Worm (Caenorhabditis elegans): Measurements from ENCODE around the gene nspg-1.
A peak's percentile ranks its signal among the peaks of the same experiment; 100 is the strongest.

nspg-1 gene

DNA sequence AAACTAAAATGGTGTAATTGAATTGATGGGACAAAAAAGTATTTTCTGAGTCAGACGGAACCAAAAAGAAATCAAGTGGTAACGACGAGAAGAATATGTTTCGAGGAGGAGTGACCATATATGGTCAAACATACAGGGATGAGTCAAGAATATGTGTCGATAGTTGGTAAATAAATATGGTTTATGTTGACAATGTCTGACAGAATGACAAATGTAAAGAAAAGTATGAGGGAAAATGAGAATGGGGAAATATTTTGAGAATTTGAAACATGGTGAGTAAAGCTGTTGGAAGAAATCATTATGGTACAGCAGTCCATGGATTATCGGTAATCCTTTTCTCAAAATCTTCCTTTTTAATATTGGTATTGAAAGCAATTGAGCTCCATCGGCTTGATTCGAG lies at the start of gene nspg-1:
Gene nspg-1, minus strand, starts transcription at position 101 of the 400 bp plus-strand sequence.
- TF ChIP-seq W03F9.2 (tag; optimal IDR thresholded peaks at IDR 0.05) (no peak), dao-5 (tag; optimal IDR thresholded peaks at IDR 0.05) (no peak), him-1 (tag; optimal IDR thresholded peaks at IDR 0.05) (no peak)

ce11 chrV:12909544-12910157 lies 41.8 kb upstream of the nspg-1 start, which contains the start of gene nid-1:
Gene nid-1, plus strand, starts transcription at chrV:12910107.
- TF ChIP-seq W03F9.2 (tag; optimal IDR thresholded peaks at IDR 0.05) (peak; percentile 40), him-1 (tag; optimal IDR thresholded peaks at IDR 0.05) (no peak), dao-5 (tag; optimal IDR thresholded peaks at IDR 0.05) (no peak)

DNA sequence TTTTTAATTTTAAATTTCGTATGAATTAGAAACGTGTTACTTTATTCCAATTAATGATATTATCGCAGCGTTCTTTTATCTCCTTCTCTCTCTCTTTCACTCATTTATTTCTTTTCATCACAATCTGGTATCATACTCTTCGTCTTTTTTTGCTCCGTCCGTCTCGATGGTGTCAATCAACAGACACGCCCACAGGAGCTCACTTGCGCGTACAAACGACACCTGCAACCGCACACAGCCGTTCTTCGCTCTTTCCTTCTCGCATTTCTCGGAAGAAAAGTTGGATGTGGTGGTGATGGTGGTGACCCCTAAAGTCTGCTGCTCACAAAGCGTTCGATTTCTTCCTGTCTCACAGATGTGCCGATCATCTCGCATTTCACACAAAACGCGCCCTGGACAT lies 40.7 kb upstream of the nspg-1 start:
- TF ChIP-seq W03F9.2 (tag; optimal IDR thresholded peaks at IDR 0.05) = no peak
- TF ChIP-seq him-1 (tag; optimal IDR thresholded peaks at IDR 0.05) = no peak
- TF ChIP-seq dao-5 (tag; optimal IDR thresholded peaks at IDR 0.05) = no peak

DNA sequence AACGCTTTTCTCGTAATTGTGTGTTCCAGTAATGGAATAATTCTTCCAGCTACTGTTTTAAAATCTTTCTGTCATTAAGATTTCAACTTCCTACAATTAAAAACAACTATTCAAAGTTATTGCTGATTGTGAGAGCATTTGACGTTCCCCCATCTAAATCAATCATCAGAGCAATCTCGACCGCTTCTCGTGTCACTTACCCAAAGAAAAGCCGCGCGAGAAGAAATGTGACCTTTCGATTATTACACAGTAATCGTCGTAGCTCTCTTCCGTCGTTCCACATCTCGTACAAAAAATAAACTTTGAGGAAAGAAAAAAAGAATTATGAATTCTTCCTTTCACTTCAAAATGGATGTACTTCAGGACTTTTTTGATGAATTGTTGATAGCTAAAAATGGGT lies 39.5 kb upstream of the nspg-1 start:
- TF ChIP-seq dao-5 (tag; optimal IDR thresholded peaks at IDR 0.05) (no peak), him-1 (tag; optimal IDR thresholded peaks at IDR 0.05) (no peak), W03F9.2 (tag; optimal IDR thresholded peaks at IDR 0.05) (no peak)

DNA sequence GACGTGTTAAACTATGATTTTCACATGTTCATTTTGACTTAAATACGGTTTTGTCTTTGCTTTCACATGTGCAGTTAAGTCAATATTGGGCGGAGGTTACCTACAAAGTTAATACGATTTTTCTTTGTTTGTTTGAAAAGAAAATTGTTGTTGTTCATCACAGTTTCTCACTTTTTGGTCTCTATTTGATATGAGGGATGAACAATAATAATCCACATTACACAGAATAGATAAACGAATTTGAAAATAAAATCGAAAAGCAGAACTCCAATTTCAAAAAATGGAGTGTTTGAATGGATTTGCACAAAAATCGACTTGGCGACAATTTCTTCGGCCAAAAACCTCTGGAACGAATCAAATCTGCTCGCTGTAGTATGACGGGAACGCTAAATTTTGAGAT lies 38.8 kb upstream of the nspg-1 start, which contains the start of gene ttr-29:
Gene ttr-29, minus strand, starts transcription at position 101 of the 400 bp plus-strand sequence.
- TF ChIP-seq W03F9.2 (tag; optimal IDR thresholded peaks at IDR 0.05) (no peak), dao-5 (tag; optimal IDR thresholded peaks at IDR 0.05) (no peak), him-1 (tag; optimal IDR thresholded peaks at IDR 0.05) (no peak)

DNA sequence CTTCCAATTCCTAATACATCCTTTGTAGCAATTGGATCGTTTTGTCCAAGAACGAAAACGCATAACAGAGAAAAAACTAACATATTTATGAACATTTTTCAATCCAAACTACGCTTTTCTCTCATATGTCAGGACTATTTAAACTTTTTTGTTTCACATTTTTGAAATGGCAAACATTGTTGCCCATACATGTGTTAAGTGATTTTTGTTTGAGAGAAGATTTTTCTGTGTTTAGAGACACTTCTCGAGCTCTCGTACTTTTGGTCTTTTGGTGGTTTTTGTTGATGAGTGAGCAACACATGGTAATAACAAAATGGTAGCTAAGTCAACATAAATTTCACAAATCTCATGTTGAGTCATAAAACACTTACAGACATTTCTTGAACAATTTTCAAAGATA lies 37.2 kb upstream of the nspg-1 start, which contains the start of gene ttr-28:
Gene ttr-28, minus strand, starts transcription at position 101 of the 400 bp plus-strand sequence.
- TF ChIP-seq him-1 (tag; optimal IDR thresholded peaks at IDR 0.05) (no peak), W03F9.2 (tag; optimal IDR thresholded peaks at IDR 0.05) (no peak), dao-5 (tag; optimal IDR thresholded peaks at IDR 0.05) (no peak)

ce11 chrV:12904054-12904453 lies 36.2 kb upstream of the nspg-1 start, which contains the start of gene ttr-27:
Gene ttr-27, minus strand, starts transcription at chrV:12904098.
- TF ChIP-seq him-1 (tag; optimal IDR thresholded peaks at IDR 0.05) (no peak), dao-5 (tag; optimal IDR thresholded peaks at IDR 0.05) (no peak), W03F9.2 (tag; optimal IDR thresholded peaks at IDR 0.05) (no peak)

- no peak for TF ChIP-seq dao-5 (tag; optimal IDR thresholded peaks at IDR 0.05)
- TF ChIP-seq him-1 (tag; optimal IDR thresholded peaks at IDR 0.05) = no peak
- TF ChIP-seq W03F9.2 (tag; optimal IDR thresholded peaks at IDR 0.05) = no peak
Observed at ce11 chrV:12901301-12901700, 33.4 kb upstream of the nspg-1 start.

- TF ChIP-seq W03F9.2 (tag; optimal IDR thresholded peaks at IDR 0.05) = no peak
- TF ChIP-seq him-1 (tag; optimal IDR thresholded peaks at IDR 0.05) = no peak
- TF ChIP-seq dao-5 (tag; optimal IDR thresholded peaks at IDR 0.05) = no peak
Observed at ce11 chrV:12898583-12899232, 30.8 kb upstream of the nspg-1 start.

DNA sequence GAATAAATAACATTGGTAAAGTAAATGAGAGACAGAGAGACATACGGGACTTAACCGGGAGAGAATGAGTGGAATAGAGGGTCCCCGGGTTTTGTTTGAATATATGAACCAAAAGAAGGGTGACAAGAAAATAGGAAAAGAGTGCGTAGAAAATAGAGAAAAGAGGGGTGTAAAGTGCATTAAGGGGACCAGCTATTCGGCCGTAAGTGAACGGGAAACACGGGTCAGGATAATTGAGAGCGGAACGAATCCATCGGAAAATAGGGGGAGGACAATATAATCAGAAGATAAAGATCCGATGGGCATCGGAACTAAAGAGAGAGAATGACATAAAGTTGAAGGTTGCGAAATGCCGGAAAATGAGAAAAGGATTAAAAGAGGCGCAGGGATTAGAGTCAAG lies 29.4 kb upstream of the nspg-1 start:
- TF ChIP-seq dao-5 (tag; optimal IDR thresholded peaks at IDR 0.05) = no peak
- no peak for TF ChIP-seq him-1 (tag; optimal IDR thresholded peaks at IDR 0.05)
- no peak for TF ChIP-seq W03F9.2 (tag; optimal IDR thresholded peaks at IDR 0.05)

ce11 chrV:12896850-12897249 lies 29.0 kb upstream of the nspg-1 start:
- TF ChIP-seq dao-5 (tag; optimal IDR thresholded peaks at IDR 0.05) = no peak
- TF ChIP-seq him-1 (tag; optimal IDR thresholded peaks at IDR 0.05) = no peak
- no peak for TF ChIP-seq W03F9.2 (tag; optimal IDR thresholded peaks at IDR 0.05)

ce11 chrV:12895772-12896171 lies 27.9 kb upstream of the nspg-1 start, which contains the start of gene ttbk-7:
Gene ttbk-7, minus strand, starts transcription at chrV:12895872.
- TF ChIP-seq W03F9.2 (tag; optimal IDR thresholded peaks at IDR 0.05) (no peak), him-1 (tag; optimal IDR thresholded peaks at IDR 0.05) (no peak), dao-5 (tag; optimal IDR thresholded peaks at IDR 0.05) (no peak)

ce11 chrV:12885860-12886259 lies 18.0 kb upstream of the nspg-1 start, which contains the start of gene glb-24:
Gene glb-24, minus strand, starts transcription at chrV:12885960.
- TF ChIP-seq dao-5 (tag; optimal IDR thresholded peaks at IDR 0.05) (no peak), him-1 (tag; optimal IDR thresholded peaks at IDR 0.05) (no peak), W03F9.2 (tag; optimal IDR thresholded peaks at IDR 0.05) (no peak)

- TF ChIP-seq dao-5 (tag; optimal IDR thresholded peaks at IDR 0.05) = no peak
- TF ChIP-seq him-1 (tag; optimal IDR thresholded peaks at IDR 0.05) = no peak
- TF ChIP-seq W03F9.2 (tag; optimal IDR thresholded peaks at IDR 0.05) = no peak
Observed at ce11 chrV:12882370-12882769, 14.5 kb upstream of the nspg-1 start.

Measured in whole organism, L4/young adult.